Worm (Caenorhabditis elegans): ENCODE results near the gene srx-6.

DNA sequence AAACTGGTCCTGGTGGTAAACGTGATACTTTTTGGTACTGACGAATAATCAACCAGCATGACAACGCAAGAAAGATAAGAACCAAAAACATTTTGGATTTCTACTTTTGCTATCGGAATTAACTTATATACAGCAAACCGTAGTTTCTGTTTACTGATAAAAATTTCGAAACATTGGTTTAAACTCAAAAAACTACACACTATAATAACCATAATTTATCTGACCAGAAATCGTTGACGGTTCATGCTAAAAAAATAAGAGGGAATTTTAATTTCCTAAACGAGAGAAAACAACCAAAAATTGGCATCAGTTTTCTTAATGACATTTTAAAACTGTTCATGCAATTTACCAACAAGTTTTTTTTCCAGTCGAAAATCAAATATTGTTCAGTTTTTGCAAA, 48.5 kb upstream of the srx-6 start, which contains the start of gene cyp-35A1:
- TF ChIP-seq C08G9.2 (tag; optimal IDR thresholded peaks at IDR 0.05) (no peak), dve-1 (tag; optimal IDR thresholded peaks at IDR 0.05) (no peak), ceh-24 (tag; optimal IDR thresholded peaks at IDR 0.05) (no peak), ceh-6 (GFP tag; optimal IDR thresholded peaks at IDR 0.05) (no peak), ceh-34 (tag; optimal IDR thresholded peaks at IDR 0.05) (no peak), ref-2 (tag; optimal IDR thresholded peaks at IDR 0.05) (no peak), ttx-3 (tag; optimal IDR thresholded peaks at IDR 0.05) (no peak), npax-4 (tag; optimal IDR thresholded peaks at IDR 0.05) (no peak), pha-4 (tag; optimal IDR thresholded peaks at IDR 0.05) (no peak), ceh-22 (tag; optimal IDR thresholded peaks at IDR 0.05) (no peak), dmd-4 (tag; optimal IDR thresholded peaks at IDR 0.05; ENCODE audit: borderline replicate concordance) (no peak), hlh-30 (tag; optimal IDR thresholded peaks at IDR 0.05; ENCODE audit: insufficient read depth) (no peak), ama-1 (optimal IDR thresholded peaks at IDR 0.05) (no peak)

Data from whole organism, late embryonic.